Fruit fly (Drosophila melanogaster) whole organism, wandering third instar larva: ENCODE measurements around the gene SsRbeta.

ENCODE experiments used
- CG9705 ChIP-seq: fragments of 200-800 bp; sonication (Bioruptor generic); optimal IDR thresholded peaks from 2 replicates; lab custom pipeline; 2018; ENCODE audit warnings: missing biosample characterization, mild to moderate bottlenecking, missing genetic modification characterization
- CrebA ChIP-seq: fragments of 200-800 bp; sonication (Bioruptor generic); optimal IDR thresholded peaks from 2 replicates; lab custom pipeline; 2016; ENCODE audit warnings: missing biosample characterization, mild to moderate bottlenecking, missing genetic modification characterization, borderline replicate concordance
- dl ChIP-seq, 2 experiments: fragments of 175-275, 200-275 bp in 1 of 2; fragments of 200-275 bp in 1 of 2; sonication (Bioruptor generic); optimal IDR thresholded peaks; lab custom pipeline; 2018; ENCODE audit warnings: mild to moderate bottlenecking in 2 of 2, missing biosample characterization in 2 of 2, missing genetic modification characterization in 2 of 2, moderate library complexity in 2 of 2; ENCODE audit not compliant: partially characterized antibody in 2 of 2, insufficient read depth in 1 of 2

DNA sequence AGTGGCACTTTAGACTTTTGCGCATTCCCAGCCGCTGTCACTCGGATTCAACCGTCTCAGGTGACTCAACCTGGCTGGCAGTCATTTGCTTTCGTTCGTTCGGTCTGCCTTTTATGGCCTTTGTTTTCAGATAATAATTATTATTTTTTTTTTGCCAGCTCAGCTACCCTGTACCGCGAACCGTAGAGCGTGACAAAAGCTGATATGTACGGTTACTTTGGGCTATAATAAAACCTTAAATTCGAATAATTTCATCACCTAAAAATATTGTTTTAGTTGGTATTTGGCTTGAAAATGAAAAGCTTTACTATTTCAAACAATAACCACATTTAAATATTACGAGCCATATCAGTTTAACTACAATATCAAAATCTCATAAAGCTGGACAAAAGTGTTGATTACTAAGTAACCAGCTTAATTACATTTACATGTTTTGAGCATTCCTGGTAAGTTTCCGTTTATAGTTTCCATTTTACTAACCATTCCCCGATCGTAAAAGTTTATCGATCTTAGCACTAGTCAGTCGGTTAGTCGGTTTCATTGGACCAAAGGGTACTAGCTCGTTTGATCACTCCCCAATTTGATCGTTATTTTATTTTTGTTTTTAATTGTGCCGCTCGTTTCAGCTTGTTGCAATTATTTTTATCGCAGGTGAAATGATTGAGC is 21.6 kb downstream of the SsRbeta start:
- TF ChIP-seq dl (GFP tag; optimal IDR thresholded peaks at IDR 0.05; lab: Kevin White, UChicago; ENCODE audit: insufficient read depth in 1 of 2, partially characterized antibody in 2 of 2) (no peak), CrebA (peak; percentile 44), CG9705 (GFP tag; lab: Kevin White, UChicago) (no peak)
